Fruit fly (Drosophila melanogaster) whole organism, embryonic: ENCODE measurements around the gene Grx5.

Source experiments
- CG10431 ChIP-seq: fragments of 200-800 bp; sonication (Bioruptor generic); optimal IDR thresholded peaks from 3 replicates; lab custom pipeline; 2018; ENCODE audit warnings: missing biosample characterization, mild to moderate bottlenecking, missing genetic modification characterization
- CG14710 ChIP-seq: fragments of 200-800 bp; sonication (Bioruptor generic); optimal IDR thresholded peaks from 3 replicates; lab custom pipeline; 2019; ENCODE audit warnings: missing biosample characterization, mild to moderate bottlenecking, missing genetic modification characterization, moderate library complexity
- CG3065 ChIP-seq: fragments of 200-800 bp; sonication (Bioruptor generic); optimal IDR thresholded peaks from 2 replicates; lab custom pipeline; 2016; ENCODE audit warnings: missing biosample characterization, missing genetic modification characterization
- CG6272 ChIP-seq: fragments of 200-800 bp; sonication (Bioruptor generic); IDR thresholded peaks from 2 replicates; pipeline ENCODE4 v1.3.6; 2022; ENCODE audit warnings: missing biosample characterization, missing genetic modification characterization
- CG7745 ChIP-seq: fragments of 200-800 bp; sonication (Bioruptor generic); optimal IDR thresholded peaks from 2 replicates; lab custom pipeline; 2018; ENCODE audit warnings: missing biosample characterization, mild to moderate bottlenecking, missing genetic modification characterization, moderate library complexity
- CG8359 ChIP-seq: fragments of 200-800 bp; sonication (Bioruptor generic); optimal IDR thresholded peaks from 2 replicates; lab custom pipeline; 2017; ENCODE audit warnings: missing biosample characterization, mild to moderate bottlenecking, missing genetic modification characterization, borderline replicate concordance
- CG9437 ChIP-seq: fragments of 200-800 bp; sonication (Bioruptor generic); optimal IDR thresholded peaks from 2 replicates; lab custom pipeline; 2018; ENCODE audit warnings: missing biosample characterization, mild to moderate bottlenecking, missing genetic modification characterization
- Dip2 ChIP-seq: fragments of 200-800 bp; sonication (Bioruptor generic); IDR thresholded peaks from 2 replicates; pipeline ENCODE4 v1.3.6; 2022; ENCODE audit warnings: missing biosample characterization, missing genetic modification characterization
- Hr3 ChIP-seq: fragments of 200-800 bp; sonication (Bioruptor generic); optimal IDR thresholded peaks from 3 replicates; lab custom pipeline; 2016; ENCODE audit warnings: missing biosample characterization, missing genetic modification characterization
- Hr51 ChIP-seq, 2 experiments: fragments of 200-800 bp; sonication (Bioruptor generic); optimal IDR thresholded peaks; 2 replicates in 1 of 2; 3 replicates in 1 of 2; lab custom pipeline; 2016 to 2018; ENCODE audit warnings: missing biosample characterization in 2 of 2, missing genetic modification characterization in 2 of 2, mild to moderate bottlenecking in 1 of 2, moderate library complexity in 1 of 2
- Sin3A ChIP-seq: fragments of >200 bp; optimal IDR thresholded peaks from 2 replicates; lab custom pipeline; 2018
- fru ChIP-seq: fragments of >200 bp; optimal IDR thresholded peaks from 2 replicates; lab custom pipeline; 2017
- wek ChIP-seq: fragments of 200-800 bp; sonication (Bioruptor generic); optimal IDR thresholded peaks from 3 replicates; lab custom pipeline; 2018; ENCODE audit warnings: missing biosample characterization, mild to moderate bottlenecking, missing genetic modification characterization, moderate library complexity

DNA sequence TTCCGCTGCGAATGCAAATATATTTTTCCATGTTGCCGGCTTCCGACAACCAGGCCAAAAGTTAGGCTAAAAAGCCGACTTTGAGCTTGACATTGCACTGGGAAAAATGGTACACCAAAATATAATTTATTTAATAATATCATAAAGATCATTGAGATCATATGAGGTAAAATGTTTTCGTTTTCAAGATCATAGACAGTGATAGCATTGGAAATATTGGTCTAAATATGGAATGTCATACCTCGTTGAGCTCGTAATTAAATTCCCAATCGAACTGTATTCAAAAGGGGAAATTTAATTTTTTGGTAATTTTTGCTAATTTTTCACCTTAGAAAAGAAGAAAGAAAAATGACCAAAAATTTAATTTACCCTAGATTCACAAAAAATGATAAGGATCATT, 46.0 kb upstream of the Grx5 start:
- TF ChIP-seq CG3065 (GFP tag; lab: Kevin White, UChicago) (no peak), CG10431 (GFP tag; lab: Kevin White, UChicago) (no peak), CG9437 (GFP tag; lab: Kevin White, UChicago) (no peak), Hr51 (GFP tag; optimal IDR thresholded peaks at IDR 0.05; lab: Kevin White, UChicago) (no peak), Dip2 (GFP tag; lab: Robert Waterston, UW) (no peak), CG8359 (GFP tag; lab: Kevin White, UChicago) (no peak), Hr3 (GFP tag; lab: Kevin White, UChicago) (no peak), CG6272 (GFP tag; lab: Robert Waterston, UW) (no peak), fru (lab: Kevin White, UChicago) (no peak), Sin3A (no peak), CG7745 (tag; lab: Kevin White, UChicago) (no peak), CG14710 (tag; lab: Kevin White, UChicago) (no peak), wek (GFP tag; lab: Kevin White, UChicago) (no peak)
